Fruit fly (Drosophila melanogaster) S2 (cell line): ENCODE results near the gene Nufip.
A peak's percentile ranks its signal among the peaks of the same experiment; 100 is the strongest.

Experiments
- CG8478 ChIP-seq: fragments of >200 bp; optimal IDR thresholded peaks from 2 replicates; lab custom pipeline; 2018
- CTCF ChIP-seq, 2 experiments: fragments of >200 bp; optimal IDR thresholded peaks; 2 replicates each; lab custom pipeline; 2018

Nufip gene

dm6 chr3L:18758894-18759569 is 10.9 kb upstream of the Nufip start:
- TF ChIP-seq CG8478 (no peak), CTCF (optimal IDR thresholded peaks at IDR 0.05; lab: Kevin White, UChicago) (no peak)

- no peak for TF ChIP-seq CG8478
- TF ChIP-seq CTCF (optimal IDR thresholded peaks at IDR 0.05; lab: Kevin White, UChicago): no peak
Measured at dm6 chr3L:18757079-18757815, 9.1 kb upstream of the Nufip start.

- no peak for TF ChIP-seq CTCF (optimal IDR thresholded peaks at IDR 0.05; lab: Kevin White, UChicago)
- no peak for TF ChIP-seq CG8478
Measured at dm6 chr3L:18756293-18756887, 8.2 kb upstream of the Nufip start.

dm6 chr3L:18753827-18754226 is 5.7 kb upstream of the Nufip start:
- TF ChIP-seq CTCF (optimal IDR thresholded peaks at IDR 0.05; lab: Kevin White, UChicago) (no peak), CG8478 (no peak)

- no peak for TF ChIP-seq CG8478
- no peak for TF ChIP-seq CTCF (optimal IDR thresholded peaks at IDR 0.05; lab: Kevin White, UChicago)
Measured at dm6 chr3L:18749807-18750206, 1.6 kb upstream of the Nufip start.

- no peak for TF ChIP-seq CG8478
- TF ChIP-seq CTCF (optimal IDR thresholded peaks at IDR 0.05; lab: Kevin White, UChicago): no peak
Measured at dm6 chr3L:18746169-18746568, 2.0 kb downstream of the Nufip start.

- TF ChIP-seq CTCF (optimal IDR thresholded peaks at IDR 0.05; lab: Kevin White, UChicago): no peak
- no peak for TF ChIP-seq CG8478
Measured at dm6 chr3L:18745647-18746046, 2.5 kb downstream of the Nufip start, which contains the start of gene MED11. Gene MED11, plus strand, starts transcription at chr3L:18745856.

dm6 chr3L:18744188-18744587 is 4.0 kb downstream of the Nufip start, which contains the start of gene CG6885:
Gene CG6885, plus strand, starts transcription at chr3L:18744488.
- TF ChIP-seq CTCF (optimal IDR thresholded peaks at IDR 0.05; lab: Kevin White, UChicago) (no peak), CG8478 (no peak)

DNA sequence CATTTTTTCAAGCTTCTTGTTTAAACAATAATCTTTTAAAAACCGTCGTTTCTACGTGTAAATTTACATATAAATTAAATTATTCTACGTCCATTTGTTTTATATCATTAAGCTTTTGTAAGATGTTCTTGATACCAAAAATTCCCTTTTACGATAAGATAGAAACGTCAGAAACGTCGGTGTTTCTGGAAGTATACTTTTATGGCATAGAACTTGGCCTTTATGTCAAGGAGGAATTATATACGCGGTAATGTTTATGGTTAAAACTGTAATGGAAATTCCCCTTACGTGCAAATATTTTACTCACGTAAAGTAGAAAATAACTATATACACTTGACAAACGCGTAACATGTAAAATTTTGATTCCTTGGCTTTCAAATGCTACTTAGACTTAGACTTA is 4.5 kb downstream of the Nufip start:
- no peak for TF ChIP-seq CG8478
- peak; percentile 50 to 61 for TF ChIP-seq CTCF (optimal IDR thresholded peaks at IDR 0.05; lab: Kevin White, UChicago)

DNA sequence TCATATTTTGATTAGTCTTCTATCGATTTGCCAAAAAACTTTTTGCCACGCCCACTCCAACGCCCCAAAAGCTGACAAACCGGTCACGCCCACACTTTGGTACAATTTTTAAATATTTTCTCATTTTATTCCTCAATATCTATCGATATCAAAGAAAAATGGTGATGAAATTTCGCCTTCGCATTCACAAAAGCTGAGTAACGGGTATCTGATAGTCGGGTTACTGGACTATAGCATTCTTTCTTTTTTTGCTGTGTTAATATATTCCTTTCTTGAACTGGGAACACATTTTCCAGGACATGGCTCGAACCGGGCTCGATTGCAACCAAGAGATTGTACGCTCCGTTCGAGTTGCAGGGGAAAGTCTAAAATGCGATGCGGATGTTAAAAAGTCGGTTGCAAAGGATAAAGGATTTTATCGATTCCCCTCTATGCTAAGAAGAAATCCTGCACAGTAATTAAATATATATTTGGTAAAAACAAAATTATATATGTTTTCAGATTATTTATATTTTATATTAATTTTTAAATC is 5.2 kb downstream of the Nufip start:
- TF ChIP-seq CG8478: no peak
- TF ChIP-seq CTCF (optimal IDR thresholded peaks at IDR 0.05; lab: Kevin White, UChicago): no peak

- no peak for TF ChIP-seq CG8478
- TF ChIP-seq CTCF (optimal IDR thresholded peaks at IDR 0.05; lab: Kevin White, UChicago): no peak
Measured at dm6 chr3L:18723172-18723571, 25.0 kb downstream of the Nufip start, which contains the start of gene CG12477. Gene CG12477, minus strand, starts transcription at chr3L:18723272.

DNA sequence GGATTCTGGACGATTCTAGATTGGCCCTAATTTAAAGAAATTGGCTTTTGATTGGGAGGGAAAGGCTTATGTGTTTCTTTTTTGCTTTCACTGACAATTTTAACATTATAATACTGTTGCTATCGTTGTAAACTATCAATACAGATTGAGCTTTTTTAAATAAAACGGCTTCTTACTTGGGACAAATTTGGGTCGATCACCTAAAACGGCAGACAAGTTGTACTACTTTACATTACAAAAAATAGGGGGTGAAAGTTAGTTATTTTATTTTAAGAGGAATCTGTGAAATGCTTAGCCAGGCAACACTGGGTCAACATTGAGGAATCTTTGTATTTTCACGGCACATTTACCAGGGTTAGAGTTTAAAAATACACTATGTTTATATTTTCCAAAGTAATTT is 49.9 kb downstream of the Nufip start, which contains the start of gene Dic4:
Gene Dic4 (minus strand): TSS at position 101 of the 400 bp plus-strand sequence.
- no peak for TF ChIP-seq CG8478
- no peak for TF ChIP-seq CTCF (optimal IDR thresholded peaks at IDR 0.05; lab: Kevin White, UChicago)
